Worm (Caenorhabditis elegans): ENCODE data around the gene B0564.2.

ce11 chrIV:13118794-13119193 is 11.3 kb downstream of the B0564.2 start, which contains the start of gene unc-30:
- TF ChIP-seq skn-1 (tag; optimal IDR thresholded peaks at IDR 0.05) (no peak), unc-39 (tag; optimal IDR thresholded peaks at IDR 0.05) (no peak), nhr-25 (tag; optimal IDR thresholded peaks at IDR 0.05) (no peak)

Data from whole organism, L3 larva.